Fruit fly (Drosophila melanogaster): ENCODE data around the gene CG17030.

Gene CG17030

dm6 chr3L:4978945-4979344, 1.6 kb downstream of the CG17030 start (continued):
- TF ChIP-seq CG7556 (GFP tag; optimal IDR thresholded peaks at IDR 0.05), result peak; percentile 4
- no peak for TF ChIP-seq repo (GFP tag; optimal IDR thresholded peaks at IDR 0.05)
- no peak for TF ChIP-seq sens-2 (GFP tag; IDR thresholded peaks at IDR 0.05)
- peak; percentile 3 for TF ChIP-seq unpg (GFP tag; optimal IDR thresholded peaks at IDR 0.05)
- TF ChIP-seq CG2678 (tag; optimal IDR thresholded peaks at IDR 0.05), result peak; percentile 29
- TF ChIP-seq lmd (GFP tag; IDR thresholded peaks at IDR 0.05), result 0 out of 2 replicates have a peak, but pooled peaks have one; percentile 17
- peak; percentile 5 for TF ChIP-seq eyg (GFP tag; optimal IDR thresholded peaks at IDR 0.05)
- TF ChIP-seq CG18599 (GFP tag; optimal IDR thresholded peaks at IDR 0.05), result peak; percentile 38
- no peak for TF ChIP-seq kni (GFP tag; optimal IDR thresholded peaks at IDR 0.05)
- TF ChIP-seq CG11504 (tag; optimal IDR thresholded peaks at IDR 0.05), result peak; percentile 44
- peak; percentile 44; the same call in 2 of the 3 replicates for TF ChIP-seq zfh1 (GFP tag; IDR thresholded peaks at IDR 0.05)
- peak; percentile 8 for TF ChIP-seq CG9727 (GFP tag; optimal IDR thresholded peaks at IDR 0.05)

- TF ChIP-seq sens (GFP tag) (peak; percentile 26), Ets65A (GFP tag) (peak; percentile 65), CTCF (GFP tag; optimal IDR thresholded peaks at IDR 0.05) (peak; percentile 68), scrt (GFP tag; optimal IDR thresholded peaks at IDR 0.05) (no peak)
Measured at dm6 chr3L:4978041-4978440, 2.5 kb downstream of the CG17030 start.

DNA sequence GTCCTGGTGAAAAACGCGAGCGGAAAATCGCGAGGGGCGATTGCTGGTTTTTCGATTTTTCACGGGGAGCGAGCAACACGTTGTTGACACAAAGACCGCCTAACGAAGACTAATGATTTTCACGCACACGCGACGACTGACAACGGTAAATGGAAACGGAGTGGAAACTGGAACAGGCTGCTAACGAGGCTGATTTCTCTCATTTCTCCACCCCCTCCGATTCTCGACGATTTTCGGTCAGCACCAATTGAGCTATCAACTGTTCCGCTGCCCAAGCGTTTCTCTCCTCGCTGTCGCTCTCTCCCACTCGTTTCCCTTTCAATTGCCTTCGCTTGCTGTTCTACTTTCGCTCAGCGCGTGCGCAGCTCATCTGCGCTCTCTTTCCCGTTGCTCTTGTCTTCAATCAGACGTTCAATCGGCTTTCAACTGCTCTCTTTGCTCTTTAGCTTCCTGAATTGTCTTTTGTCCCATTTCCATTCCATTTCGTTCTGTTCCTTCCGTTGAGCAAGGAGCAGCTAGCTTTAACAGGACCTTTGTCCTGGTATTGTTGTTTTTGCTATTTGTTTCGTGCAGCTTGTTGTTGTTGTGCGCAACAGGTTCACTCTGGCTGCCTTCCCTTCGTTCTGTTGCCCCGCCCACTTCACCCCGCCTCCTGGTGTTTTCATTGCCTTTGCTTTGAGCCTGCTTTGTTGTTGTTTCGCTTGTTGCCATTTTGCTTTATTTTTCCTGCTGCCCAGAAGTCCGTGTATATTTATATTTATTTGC, 4.3 kb downstream of the CG17030 start:
- TF ChIP-seq cad (GFP tag; optimal IDR thresholded peaks at IDR 0.05), result peak; percentile 51
- TF ChIP-seq ken (GFP tag; IDR thresholded peaks at IDR 0.05), result 0 out of 3 replicates have a peak, but pooled peaks have one; percentile 53
- TF ChIP-seq kni (GFP tag; optimal IDR thresholded peaks at IDR 0.05), result peak; percentile 88
- TF ChIP-seq Xrp1 (GFP tag; IDR thresholded peaks at IDR 0.05), result 0 out of 2 replicates have a peak, but pooled peaks have one; percentile 30
- peak; percentile 24 for TF ChIP-seq Fer1 (GFP tag; optimal IDR thresholded peaks at IDR 0.05)
- TF ChIP-seq zen2 (GFP tag; IDR thresholded peaks at IDR 0.05; ENCODE audit: partially characterized antibody), result peak; percentile 35; the same call in 1 of the 3 replicates
- TF ChIP-seq CG8290 (GFP tag; optimal IDR thresholded peaks at IDR 0.05), result no peak
- peak in 1 of 2 experiments; percentile 37 for TF ChIP-seq CG8290 (tag; optimal IDR thresholded peaks at IDR 0.05)
- no peak for TF ChIP-seq az2 (GFP tag; optimal IDR thresholded peaks at IDR 0.05)
- peak; percentile 61 for TF ChIP-seq sens (GFP tag)
- peak; percentile 21 for TF ChIP-seq CG1603 (tag; optimal IDR thresholded peaks at IDR 0.05)
- TF ChIP-seq CG9215 (GFP tag; IDR thresholded peaks at IDR 0.05), result no peak
- no peak for TF ChIP-seq CG7357 (GFP tag; IDR thresholded peaks at IDR 0.05)
- TF ChIP-seq CG10654 (GFP tag; optimal IDR thresholded peaks at IDR 0.05), result no peak
- peak; percentile 29; the same call in 1 of the 3 replicates for TF ChIP-seq Dbx (GFP tag; IDR thresholded peaks at IDR 0.05)
- TF ChIP-seq stc (GFP tag; IDR thresholded peaks at IDR 0.05), result no peak
- 0 out of 2 replicates have a peak, but pooled peaks have one; percentile 10 for TF ChIP-seq CG13287 (GFP tag; IDR thresholded peaks at IDR 0.05; ENCODE audit: partially characterized antibody)
- no peak for TF ChIP-seq CHES-1-like (GFP tag; optimal IDR thresholded peaks at IDR 0.05)
- peak; percentile 6 for TF ChIP-seq CG1529 (GFP tag; optimal IDR thresholded peaks at IDR 0.05)
- peak; percentile 35 for TF ChIP-seq CG3065 (GFP tag; optimal IDR thresholded peaks at IDR 0.05)
- peak; percentile 72 for TF ChIP-seq Ets65A (GFP tag)
- TF ChIP-seq CG10462 (GFP tag; optimal IDR thresholded peaks at IDR 0.05), result peak; percentile 51
- TF ChIP-seq sens-2 (GFP tag; IDR thresholded peaks at IDR 0.05), result no peak
- TF ChIP-seq CG14441 (GFP tag; IDR thresholded peaks at IDR 0.05), result no peak
- TF ChIP-seq CG15479 (GFP tag; optimal IDR thresholded peaks at IDR 0.05), result peak; percentile 63
- TF ChIP-seq gsb-n (tag; optimal IDR thresholded peaks at IDR 0.05), result peak; percentile 24
- TF ChIP-seq lmd (GFP tag; IDR thresholded peaks at IDR 0.05), result no peak
- TF ChIP-seq prd (optimal IDR thresholded peaks at IDR 0.05), result no peak
- 0 out of 3 replicates have a peak, but pooled peaks have one; percentile 4 for TF ChIP-seq prd (GFP tag; IDR thresholded peaks at IDR 0.05)
- TF ChIP-seq CrebB (tag; optimal IDR thresholded peaks at IDR 0.05), result no peak
- 0 out of 2 replicates have a peak, but pooled peaks have one; percentile 19 for TF ChIP-seq Bgb (GFP tag; IDR thresholded peaks at IDR 0.05; ENCODE audit: partially characterized antibody)
- TF ChIP-seq crol (GFP tag; IDR thresholded peaks at IDR 0.05), result 0 out of 2 replicates have a peak, but pooled peaks have one; percentile 6
- peak; percentile 36 for TF ChIP-seq Med (GFP tag)
- 0 out of 3 replicates have a peak, but pooled peaks have one; percentile 61 for TF ChIP-seq CG2199 (GFP tag; IDR thresholded peaks at IDR 0.05)
- no peak for TF ChIP-seq Dip3 (GFP tag; optimal IDR thresholded peaks at IDR 0.05)
- TF ChIP-seq Kr (GFP tag; optimal IDR thresholded peaks at IDR 0.05), result peak; percentile 25

All from whole organism, embryonic.